Worm (Caenorhabditis elegans): ENCODE results near the gene dcaf-1.

DNA sequence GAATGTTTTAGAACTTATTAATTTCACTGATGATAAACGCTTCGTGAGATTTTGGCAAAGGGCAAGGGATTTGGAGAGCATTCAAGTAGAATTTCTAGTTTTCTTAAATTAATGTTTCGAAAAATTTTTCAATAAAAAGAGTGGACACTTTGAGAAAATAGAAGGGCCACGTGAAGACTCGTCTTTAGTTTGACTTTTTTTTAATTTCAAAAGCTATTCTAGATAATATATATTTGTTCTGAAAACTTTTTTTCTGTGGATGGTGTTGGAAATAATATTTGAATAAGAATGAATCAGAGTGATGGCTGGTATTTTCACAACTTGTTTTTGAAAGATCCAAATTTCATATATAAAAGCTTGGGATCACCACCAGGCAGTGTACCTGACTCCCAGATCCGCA is 41.8 kb upstream of the dcaf-1 start, which contains the start of gene C28D4.8:
- TF ChIP-seq skn-1 (tag; optimal IDR thresholded peaks at IDR 0.05) (no peak), aly-2 (tag; optimal IDR thresholded peaks at IDR 0.05) (no peak), nhr-77 (tag; optimal IDR thresholded peaks at IDR 0.05) (no peak)
